Worm (Caenorhabditis elegans) whole organism, mixed stage, embryonic: Measurements from ENCODE around the gene C14E2.4.

Experiments used
- M03D4.4 ChIP-seq: sonication (generic microtip); optimal IDR thresholded peaks from 2 replicates; lab custom pipeline; 2017; ENCODE audit warnings: mild to moderate bottlenecking, missing genetic modification characterization, missing compliant biosample characterization
- bed-3 ChIP-seq: fragments of 200-800 bp; sonication (Bioruptor generic); optimal IDR thresholded peaks from 3 replicates; lab custom pipeline; 2018; ENCODE audit warnings: mild to moderate bottlenecking, missing genetic modification characterization, moderate library complexity, missing compliant biosample characterization
- blmp-1 ChIP-seq: fragments of 150-350 bp; optimal IDR thresholded peaks from 2 replicates; lab custom pipeline; 2014; ENCODE audit warnings: missing biosample characterization, missing genetic modification characterization
- ceh-39 ChIP-seq: fragments of 150-350 bp; optimal IDR thresholded peaks from 2 replicates; lab custom pipeline; 2014; ENCODE audit warnings: missing biosample characterization, missing genetic modification characterization
- ceh-43 ChIP-seq: fragments of 200-800 bp; sonication (Bioruptor generic); optimal IDR thresholded peaks from 2 replicates; lab custom pipeline; 2018; ENCODE audit warnings: mild to moderate bottlenecking, missing genetic modification characterization, moderate library complexity, missing compliant biosample characterization
- ceh-83 ChIP-seq: fragments of 200-800 bp; sonication (Bioruptor generic); optimal IDR thresholded peaks from 2 replicates; lab custom pipeline; 2018; ENCODE audit warnings: mild to moderate bottlenecking, missing genetic modification characterization, missing compliant biosample characterization
- ces-1 ChIP-seq: fragments of 150-350 bp; optimal IDR thresholded peaks from 2 replicates; lab custom pipeline; 2014; ENCODE audit warnings: missing biosample characterization, missing genetic modification reagents, missing genetic modification characterization
- cnd-1 ChIP-seq: fragments of 200-800 bp; sonication (Bioruptor generic); optimal IDR thresholded peaks from 2 replicates; lab custom pipeline; 2018; ENCODE audit warnings: mild to moderate bottlenecking, missing genetic modification characterization, missing compliant biosample characterization
- drap-1 ChIP-seq: fragments of 200-800 bp; sonication (Bioruptor generic); optimal IDR thresholded peaks from 3 replicates; lab custom pipeline; 2018; ENCODE audit warnings: mild to moderate bottlenecking, missing genetic modification characterization, missing compliant biosample characterization
- elt-1 ChIP-seq: sonication (generic microtip); optimal IDR thresholded peaks from 2 replicates; lab custom pipeline; 2017; ENCODE audit warnings: missing genetic modification characterization, mild to moderate bottlenecking, missing compliant biosample characterization, antibody characterized with exemption, moderate library complexity, borderline replicate concordance; ENCODE audit not compliant: insufficient read depth
- elt-3 ChIP-seq: fragments of 150-350 bp; optimal IDR thresholded peaks from 2 replicates; lab custom pipeline; 2014; ENCODE audit warnings: missing biosample characterization, missing genetic modification characterization
- flh-1 ChIP-seq: fragments of 200-800 bp; sonication (Bioruptor generic); optimal IDR thresholded peaks from 2 replicates; lab custom pipeline; 2018; ENCODE audit warnings: mild to moderate bottlenecking, missing genetic modification characterization, moderate library complexity, missing compliant biosample characterization
- ham-2 ChIP-seq: fragments of 200-800 bp; sonication (Bioruptor generic); optimal IDR thresholded peaks from 2 replicates; lab custom pipeline; 2018; ENCODE audit warnings: mild to moderate bottlenecking, missing genetic modification characterization, missing compliant biosample characterization
- hlh-1 ChIP-seq: fragments of 150-350 bp; optimal IDR thresholded peaks from 2 replicates; lab custom pipeline; 2014; ENCODE audit warnings: missing biosample characterization, missing genetic modification reagents, missing genetic modification characterization
- lin-13 ChIP-seq: fragments of 150-350 bp; optimal IDR thresholded peaks from 2 replicates; lab custom pipeline; 2014; ENCODE audit warnings: missing biosample characterization, missing genetic modification characterization
- lin-32 ChIP-seq: fragments of 200-800 bp; sonication (Bioruptor generic); optimal IDR thresholded peaks from 2 replicates; lab custom pipeline; 2018; ENCODE audit warnings: mild to moderate bottlenecking, missing genetic modification characterization, missing compliant biosample characterization
- lsy-2 ChIP-seq: fragments of 150-350 bp; optimal IDR thresholded peaks from 2 replicates; lab custom pipeline; 2014; ENCODE audit warnings: missing biosample characterization, missing genetic modification characterization
- mab-5 ChIP-seq: fragments of 150-350 bp; optimal IDR thresholded peaks from 2 replicates; lab custom pipeline; 2014; ENCODE audit warnings: missing biosample characterization, missing genetic modification characterization
- mep-1 ChIP-seq: fragments of 150-350 bp; optimal IDR thresholded peaks from 2 replicates; lab custom pipeline; 2017; ENCODE audit warnings: missing biosample characterization, missing genetic modification reagents, missing genetic modification characterization, inconsistent platforms
- mls-2 ChIP-seq: sonication (generic microtip); optimal IDR thresholded peaks from 2 replicates; lab custom pipeline; 2016; ENCODE audit warnings: mild to moderate bottlenecking, missing genetic modification characterization, moderate library complexity, missing compliant biosample characterization
- nhr-12 ChIP-seq: fragments of 150-350 bp; optimal IDR thresholded peaks from 2 replicates; lab custom pipeline; 2014; ENCODE audit warnings: missing biosample characterization, missing genetic modification characterization
- nhr-2 ChIP-seq: fragments of 150-350 bp; optimal IDR thresholded peaks from 2 replicates; lab custom pipeline; 2014; ENCODE audit warnings: missing biosample characterization, missing genetic modification characterization
- nhr-237 ChIP-seq: fragments of 150-350 bp; optimal IDR thresholded peaks from 2 replicates; lab custom pipeline; 2014; ENCODE audit warnings: missing biosample characterization, missing genetic modification characterization
- nhr-28 ChIP-seq: fragments of 150-350 bp; optimal IDR thresholded peaks from 2 replicates; lab custom pipeline; 2014; ENCODE audit warnings: missing biosample characterization, missing genetic modification characterization
- nhr-76 ChIP-seq: sonication (generic microtip); optimal IDR thresholded peaks from 2 replicates; lab custom pipeline; 2017; ENCODE audit warnings: missing biosample characterization, missing genetic modification characterization
- pha-4 ChIP-seq: fragments of 150-350 bp; optimal IDR thresholded peaks from 2 replicates; lab custom pipeline; 2018; ENCODE audit warnings: missing biosample characterization, missing genetic modification reagents, missing genetic modification characterization
- sem-2 ChIP-seq: fragments of 200-800 bp; sonication (Bioruptor generic); optimal IDR thresholded peaks from 2 replicates; lab custom pipeline; 2018; ENCODE audit warnings: mild to moderate bottlenecking, missing genetic modification characterization, missing compliant biosample characterization
- snpc-4 ChIP-seq: fragments of 150-350 bp; optimal IDR thresholded peaks from 2 replicates; lab custom pipeline; 2014; ENCODE audit warnings: missing biosample characterization, missing genetic modification characterization
- sptf-1 ChIP-seq: sonication (generic microtip); optimal IDR thresholded peaks from 2 replicates; lab custom pipeline; 2017; ENCODE audit warnings: mild to moderate bottlenecking, missing genetic modification characterization, moderate library complexity, missing compliant biosample characterization
- tbx-8 ChIP-seq: fragments of 200-800 bp; sonication (Bioruptor generic); optimal IDR thresholded peaks from 2 replicates; lab custom pipeline; 2018; ENCODE audit warnings: mild to moderate bottlenecking, missing genetic modification characterization, moderate library complexity, missing compliant biosample characterization
- unc-120 ChIP-seq: sonication (generic microtip); optimal IDR thresholded peaks from 2 replicates; lab custom pipeline; 2017; ENCODE audit warnings: missing genetic modification characterization, missing compliant biosample characterization; ENCODE audit not compliant: poor library complexity, severe bottlenecking
- unc-39 ChIP-seq: fragments of 150-350 bp; optimal IDR thresholded peaks from 2 replicates; lab custom pipeline; 2014; ENCODE audit warnings: missing biosample characterization, missing genetic modification characterization
- unc-62 ChIP-seq: fragments of 150-350 bp; optimal IDR thresholded peaks from 2 replicates; lab custom pipeline; 2014; ENCODE audit warnings: missing biosample characterization, missing genetic modification reagents, missing genetic modification characterization
- zip-8 ChIP-seq: fragments of 150-350 bp; optimal IDR thresholded peaks from 2 replicates; lab custom pipeline; 2014; ENCODE audit warnings: missing biosample characterization, missing genetic modification characterization
- ztf-11 ChIP-seq: fragments of 150-350 bp; optimal IDR thresholded peaks from 2 replicates; lab custom pipeline; 2014; ENCODE audit warnings: missing biosample characterization, missing genetic modification characterization

The C14E2.4 gene

DNA sequence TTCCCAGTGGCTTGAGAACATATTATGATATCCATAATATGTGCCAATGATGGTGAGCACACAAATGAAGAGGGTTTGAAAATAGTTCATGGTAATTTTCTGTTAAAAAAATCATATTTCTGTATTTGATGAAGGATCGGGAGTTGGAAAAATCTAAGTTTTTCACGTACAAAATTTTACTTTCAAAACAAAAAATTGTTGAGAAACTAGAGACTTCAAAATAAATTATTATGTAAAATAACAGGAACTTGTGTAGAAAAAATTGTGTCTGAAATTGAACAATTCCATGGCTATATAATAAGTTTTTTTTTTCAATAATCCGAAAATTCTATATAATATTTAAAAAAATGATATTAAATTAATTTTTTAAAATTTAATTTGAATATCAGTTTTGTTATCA lies at the start of gene C14E2.4:
C14E2.4 (minus strand) TSS at position 101 of the 400 bp plus-strand sequence.
- TF ChIP-seq elt-3 (tag; lab: Kevin White, UChicago) (no peak), hlh-1 (tag; lab: Kevin White, UChicago) (no peak), unc-120 (no peak), lin-32 (GFP tag; lab: Kevin White, UChicago) (no peak), ceh-39 (tag; lab: Kevin White, UChicago) (no peak), nhr-28 (tag; lab: Kevin White, UChicago) (no peak), snpc-4 (no peak), blmp-1 (no peak), ztf-11 (tag; lab: Kevin White, UChicago) (no peak), pha-4 (no peak), unc-39 (tag; lab: Kevin White, UChicago) (no peak), flh-1 (GFP tag; lab: Kevin White, UChicago) (no peak), mab-5 (tag; lab: Kevin White, UChicago) (no peak), lsy-2 (tag; lab: Kevin White, UChicago) (no peak)
- TF ChIP-seq, all 35 proteins: peak for 0

DNA sequence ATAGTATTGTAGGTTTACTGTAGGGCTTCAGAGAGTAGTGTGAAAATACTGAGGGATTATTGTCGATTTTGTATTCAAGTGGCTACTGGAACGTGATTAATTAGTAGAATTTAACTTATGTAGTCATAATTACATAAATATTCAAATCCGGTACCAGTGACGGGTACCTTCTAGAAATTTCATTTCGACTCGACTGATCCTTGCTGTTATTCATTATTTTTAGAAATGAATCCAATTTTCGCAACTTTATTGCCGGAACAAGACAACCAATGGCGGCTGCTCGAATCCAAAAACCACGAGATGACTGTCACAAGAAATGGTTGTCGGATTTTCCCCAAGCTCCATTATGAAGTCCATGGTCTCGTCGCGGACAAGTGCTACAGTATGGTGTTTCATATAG lies 43.8 kb upstream of the C14E2.4 start, which contains the start of gene tbx-41:
tbx-41 (plus strand) TSS at position 301 of the 400 bp plus-strand sequence.
- no peak for TF ChIP-seq lsy-2 (tag; lab: Kevin White, UChicago)
- no peak for TF ChIP-seq mab-5 (tag; lab: Kevin White, UChicago)
- no peak for TF ChIP-seq unc-39 (tag; lab: Kevin White, UChicago)
- no peak for TF ChIP-seq nhr-2 (tag; lab: Kevin White, UChicago)
- no peak for TF ChIP-seq nhr-237 (tag; lab: Kevin White, UChicago)
- TF ChIP-seq ztf-11 (tag; lab: Kevin White, UChicago) = no peak
- no peak for TF ChIP-seq ceh-83
- TF ChIP-seq nhr-12 (tag; lab: Kevin White, UChicago) = no peak

DNA sequence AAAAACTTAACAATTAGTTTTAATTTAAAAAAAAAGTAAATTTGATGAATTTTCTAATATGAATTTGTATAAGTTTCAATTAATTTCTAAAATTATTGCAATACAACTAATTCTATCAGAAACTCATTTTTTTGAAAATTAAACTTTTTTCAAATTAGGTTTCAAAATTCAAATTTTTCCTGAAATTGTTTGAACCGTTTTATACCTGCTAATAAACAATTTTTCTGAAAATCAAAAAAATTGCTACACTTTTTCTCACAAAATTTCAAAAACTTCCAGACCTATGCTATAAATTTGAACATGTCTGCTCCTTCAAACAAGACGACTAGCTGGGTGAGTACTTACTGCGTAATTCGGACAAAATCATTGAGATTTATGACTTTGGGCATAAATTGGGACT lies 39.3 kb upstream of the C14E2.4 start, which contains the start of gene T26C11.8:
T26C11.8 (plus strand) TSS at position 301 of the 400 bp plus-strand sequence.
- TF ChIP-seq nhr-2 (tag; lab: Kevin White, UChicago) = no peak
- no peak for TF ChIP-seq elt-3 (tag; lab: Kevin White, UChicago)
- no peak for TF ChIP-seq pha-4
- TF ChIP-seq ham-2 (GFP tag; lab: Kevin White, UChicago) = no peak
- no peak for TF ChIP-seq zip-8 (tag; lab: Kevin White, UChicago)
- no peak for TF ChIP-seq M03D4.4 (tag; lab: Kevin White, UChicago)
- no peak for TF ChIP-seq lin-13
- no peak for TF ChIP-seq tbx-8 (GFP tag; lab: Kevin White, UChicago)
- no peak for TF ChIP-seq mep-1 (tag; lab: Kevin White, UChicago)
- no peak for TF ChIP-seq ceh-39 (tag; lab: Kevin White, UChicago)

DNA sequence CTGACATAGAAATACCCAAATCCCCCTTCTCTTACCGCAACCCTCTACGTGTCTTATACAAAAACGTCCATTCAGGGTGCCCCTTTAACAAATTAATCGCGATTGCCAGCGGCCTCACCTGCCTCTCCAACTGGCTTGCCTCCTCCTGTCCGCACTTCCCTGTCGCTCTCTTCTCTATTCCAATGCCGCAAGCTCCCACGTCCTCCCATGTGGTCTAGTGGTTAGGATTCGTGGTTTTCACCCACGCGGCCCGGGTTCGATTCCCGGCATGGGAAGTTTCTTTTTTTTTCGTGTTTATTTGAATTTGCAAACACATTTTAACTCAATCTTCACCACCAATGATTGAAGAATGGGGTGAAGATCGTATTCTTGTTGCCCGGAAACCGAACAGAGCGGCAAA lies 37.5 kb upstream of the C14E2.4 start:
- TF ChIP-seq mep-1 (tag; lab: Kevin White, UChicago) = peak; percentile 60
- TF ChIP-seq unc-62 (GFP tag; lab: Kevin White, UChicago) = no peak
- peak; percentile 89 for TF ChIP-seq M03D4.4 (tag; lab: Kevin White, UChicago)
- TF ChIP-seq ham-2 (GFP tag; lab: Kevin White, UChicago) = peak; percentile 62
- TF ChIP-seq hlh-1 (tag; lab: Kevin White, UChicago) = peak; percentile 27
- TF ChIP-seq bed-3 (GFP tag; lab: Kevin White, UChicago) = peak; percentile 67
- TF ChIP-seq ceh-83 = peak; percentile 88
- peak; percentile 82 for TF ChIP-seq cnd-1 (tag; lab: Kevin White, UChicago)
- no peak for TF ChIP-seq zip-8 (tag; lab: Kevin White, UChicago)
- peak; percentile 44 for TF ChIP-seq lin-32 (GFP tag; lab: Kevin White, UChicago)
- TF ChIP-seq ceh-39 (tag; lab: Kevin White, UChicago) = peak; percentile 96
- no peak for TF ChIP-seq ztf-11 (tag; lab: Kevin White, UChicago)
- no peak for TF ChIP-seq nhr-28 (tag; lab: Kevin White, UChicago)
- TF ChIP-seq sptf-1 (tag; lab: Kevin White, UChicago) = peak; percentile 91
- peak; percentile 54 for TF ChIP-seq ceh-43 (GFP tag; lab: Kevin White, UChicago)
- TF ChIP-seq sem-2 (GFP tag; lab: Kevin White, UChicago) = peak; percentile 74
- no peak for TF ChIP-seq elt-3 (tag; lab: Kevin White, UChicago)
- TF ChIP-seq ces-1 (GFP tag; lab: Kevin White, UChicago) = no peak
- peak; percentile 7 for TF ChIP-seq blmp-1
- TF ChIP-seq mls-2 (tag; lab: Kevin White, UChicago) = peak; percentile 85
- peak; percentile 68 for TF ChIP-seq unc-120
- no peak for TF ChIP-seq mab-5 (tag; lab: Kevin White, UChicago)
- TF ChIP-seq nhr-237 (tag; lab: Kevin White, UChicago) = peak; percentile 62
- TF ChIP-seq unc-39 (tag; lab: Kevin White, UChicago) = peak; percentile 64
- TF ChIP-seq lin-13 = peak; percentile 25
- no peak for TF ChIP-seq elt-1 (tag; lab: Kevin White, UChicago)
- TF ChIP-seq nhr-76 (tag; lab: Kevin White, UChicago) = no peak
- TF ChIP-seq drap-1 (GFP tag; lab: Kevin White, UChicago) = peak; percentile 84
- no peak for TF ChIP-seq nhr-12 (tag; lab: Kevin White, UChicago)
- TF ChIP-seq lsy-2 (tag; lab: Kevin White, UChicago) = peak; percentile 33
- TF ChIP-seq flh-1 (GFP tag; lab: Kevin White, UChicago) = peak; percentile 63
- no peak for TF ChIP-seq nhr-2 (tag; lab: Kevin White, UChicago)
- TF ChIP-seq tbx-8 (GFP tag; lab: Kevin White, UChicago) = peak; percentile 52
- no peak for TF ChIP-seq pha-4
- no peak for TF ChIP-seq snpc-4
